Worm (Caenorhabditis elegans) whole organism, late embryonic: Measurements from ENCODE around the gene ZK662.2.

ENCODE experiments used
- T23F11.4 ChIP-seq: fragments of 200-800 bp; sonication (Bioruptor generic); optimal IDR thresholded peaks from 2 replicates; lab custom pipeline; 2018; ENCODE audit warnings: mild to moderate bottlenecking, missing genetic modification characterization, missing compliant biosample characterization
- ceh-14 ChIP-seq: sonication (generic microtip); optimal IDR thresholded peaks from 2 replicates; lab custom pipeline; 2016; ENCODE audit warnings: missing genotype, missing genetic modification characterization, missing compliant biosample characterization
- ceh-24 ChIP-seq: sonication (generic microtip); optimal IDR thresholded peaks from 2 replicates; lab custom pipeline; 2016; ENCODE audit warnings: mild to moderate bottlenecking, missing genetic modification characterization, missing compliant biosample characterization
- dmd-4 ChIP-seq: sonication (generic microtip); optimal IDR thresholded peaks from 2 replicates; lab custom pipeline; 2016; ENCODE audit warnings: borderline replicate concordance, missing genetic modification characterization, missing compliant biosample characterization
- fax-1 ChIP-seq: sonication (generic microtip); optimal IDR thresholded peaks from 2 replicates; lab custom pipeline; 2016; ENCODE audit warnings: missing genotype, missing genetic modification characterization, missing compliant biosample characterization
- hlh-15 ChIP-seq: sonication (generic microtip); optimal IDR thresholded peaks from 2 replicates; lab custom pipeline; 2016; ENCODE audit warnings: missing genetic modification characterization, missing compliant biosample characterization
- hlh-30 ChIP-seq: sonication (generic microtip); optimal IDR thresholded peaks from 2 replicates; lab custom pipeline; 2017; ENCODE audit warnings: antibody characterized with exemption, missing genetic modification characterization, missing compliant biosample characterization; ENCODE audit not compliant: insufficient read depth
- nhr-11 ChIP-seq: fragments of 150-350 bp; optimal IDR thresholded peaks from 2 replicates; lab custom pipeline; 2014; ENCODE audit warnings: missing biosample characterization, missing genetic modification characterization
- pat-9 ChIP-seq: fragments of 200-800 bp; sonication (Bioruptor generic); optimal IDR thresholded peaks from 2 replicates; lab custom pipeline; 2018; ENCODE audit warnings: mild to moderate bottlenecking, missing genetic modification characterization, moderate library complexity, missing compliant biosample characterization
- pqm-1 ChIP-seq: sonication (generic microtip); optimal IDR thresholded peaks from 2 replicates; lab custom pipeline; 2016; ENCODE audit warnings: missing genetic modification characterization, missing compliant biosample characterization
- rnt-1 ChIP-seq: sonication (generic microtip); optimal IDR thresholded peaks from 2 replicates; lab custom pipeline; 2016; ENCODE audit warnings: missing genetic modification characterization, missing compliant biosample characterization
- sox-4 ChIP-seq: sonication (generic microtip); optimal IDR thresholded peaks from 2 replicates; lab custom pipeline; 2017; ENCODE audit warnings: mild to moderate bottlenecking, missing genetic modification characterization, inconsistent platforms, missing compliant biosample characterization
- tbx-2 ChIP-seq: sonication (generic microtip); optimal IDR thresholded peaks from 2 replicates; lab custom pipeline; 2016; ENCODE audit warnings: missing genetic modification characterization, missing compliant biosample characterization
- zip-5 ChIP-seq: sonication (generic microtip); optimal IDR thresholded peaks from 2 replicates; lab custom pipeline; 2016; ENCODE audit warnings: missing genetic modification characterization, missing compliant biosample characterization

- TF ChIP-seq pat-9 (tag; lab: Kevin White, UChicago) (no peak), zip-5 (no peak), sox-4 (tag; lab: Kevin White, UChicago) (no peak), T23F11.4 (GFP tag; lab: Kevin White, UChicago) (no peak), nhr-11 (tag; lab: Kevin White, UChicago) (no peak), dmd-4 (tag; lab: Kevin White, UChicago) (no peak), pqm-1 (tag; lab: Kevin White, UChicago) (no peak), fax-1 (tag; lab: Kevin White, UChicago) (no peak), ceh-14 (no peak), rnt-1 (tag; lab: Kevin White, UChicago) (no peak), hlh-15 (no peak), hlh-30 (no peak), ceh-24 (tag; lab: Kevin White, UChicago) (no peak), tbx-2 (tag; lab: Kevin White, UChicago) (no peak)
These were observed 39.9 kb downstream of the ZK662.2 start for ce11 chrX:15736419-15736818.
